Worm (Caenorhabditis elegans) whole organism, L2 larva: ENCODE results near the gene R07B1.13.

ENCODE experiments used
- alr-1 ChIP-seq: fragments of 150-350 bp; optimal IDR thresholded peaks from 2 replicates; lab custom pipeline; 2014; ENCODE audit warnings: missing biosample characterization, missing genetic modification characterization
- aly-2 ChIP-seq: fragments of 150-350 bp; optimal IDR thresholded peaks from 2 replicates; lab custom pipeline; 2014; ENCODE audit warnings: missing biosample characterization, missing genetic modification characterization
- elt-1 ChIP-seq: fragments of 150-350 bp; optimal IDR thresholded peaks from 2 replicates; lab custom pipeline; 2014; ENCODE audit warnings: missing biosample characterization, missing genetic modification characterization
- gmeb-1 ChIP-seq: fragments of 150-350 bp; optimal IDR thresholded peaks from 2 replicates; lab custom pipeline; 2014; ENCODE audit warnings: missing biosample characterization, missing genetic modification characterization
- lsy-2 ChIP-seq, 2 experiments: fragments of 150-350 bp in 1 of 2; sonication (generic microtip) in 1 of 2; optimal IDR thresholded peaks; 2 replicates each; lab custom pipeline; 2014 to 2017; ENCODE audit warnings: missing biosample characterization in 2 of 2, missing genetic modification characterization in 2 of 2
- mab-5 ChIP-seq: fragments of 150-350 bp; optimal IDR thresholded peaks from 2 replicates; lab custom pipeline; 2014; ENCODE audit warnings: missing biosample characterization, missing genetic modification characterization
- mdl-1 ChIP-seq, 2 experiments: fragments of 150-350 bp in 1 of 2; sonication (generic microtip) in 1 of 2; optimal IDR thresholded peaks; 2 replicates each; lab custom pipeline; 2017; ENCODE audit warnings: missing biosample characterization in 2 of 2, missing genetic modification characterization in 2 of 2
- nhr-10 ChIP-seq: sonication (generic microtip); optimal IDR thresholded peaks from 2 replicates; lab custom pipeline; 2017; ENCODE audit warnings: missing biosample characterization, missing genetic modification characterization
- nhr-12 ChIP-seq: fragments of 150-350 bp; optimal IDR thresholded peaks from 2 replicates; lab custom pipeline; 2014; ENCODE audit warnings: missing biosample characterization, missing genetic modification characterization
- nhr-25 ChIP-seq: fragments of 150-350 bp; sonication (generic microtip); optimal IDR thresholded peaks from 3 replicates; lab custom pipeline; 2014; ENCODE audit warnings: missing biosample characterization, missing genetic modification characterization
- unc-55 ChIP-seq: fragments of 150-350 bp; sonication (generic microtip); optimal IDR thresholded peaks from 3 replicates; lab custom pipeline; 2014; ENCODE audit warnings: missing biosample characterization, missing genetic modification reagents, missing genetic modification characterization
- unc-62 ChIP-seq: fragments of 150-350 bp; optimal IDR thresholded peaks from 2 replicates; lab custom pipeline; 2014; ENCODE audit warnings: missing biosample characterization, missing genetic modification reagents, missing genetic modification characterization
- ztf-4 ChIP-seq: fragments of 150-350 bp; optimal IDR thresholded peaks from 2 replicates; lab custom pipeline; 2014; ENCODE audit warnings: missing biosample characterization, missing genetic modification characterization

DNA sequence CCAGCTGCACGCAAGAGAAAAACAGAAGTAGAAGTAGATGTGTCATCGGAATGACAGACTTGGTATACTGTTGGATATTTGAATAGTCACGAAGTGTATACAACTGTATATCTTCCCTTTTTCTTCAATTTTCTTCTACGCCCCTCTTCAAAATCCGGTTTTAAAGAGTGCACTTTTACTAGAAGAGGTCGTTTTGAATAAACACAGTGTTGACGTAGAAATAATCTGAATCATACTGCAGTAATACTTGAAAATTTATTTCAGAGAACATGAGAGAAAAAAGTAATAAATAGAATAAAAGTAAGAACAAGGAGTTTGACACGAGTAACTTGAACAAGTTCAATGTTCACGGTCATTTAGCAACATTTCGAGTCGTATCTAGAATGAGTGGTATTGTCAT, 2.9 kb downstream of the R07B1.13 start, which contains the start of gene R07B1.8:
- TF ChIP-seq nhr-25 (no peak), mab-5 (tag; lab: Kevin White, UChicago) (no peak), unc-62 (GFP tag; lab: Kevin White, UChicago) (no peak), unc-55 (no peak), mdl-1 (tag; optimal IDR thresholded peaks at IDR 0.05; lab: Kevin White, UChicago) (no peak), elt-1 (tag; lab: Kevin White, UChicago) (no peak), aly-2 (tag; lab: Kevin White, UChicago) (no peak), ztf-4 (tag; lab: Kevin White, UChicago) (no peak), nhr-10 (tag; lab: Kevin White, UChicago) (no peak), nhr-12 (tag; lab: Kevin White, UChicago) (no peak), lsy-2 (tag; optimal IDR thresholded peaks at IDR 0.05; lab: Kevin White, UChicago) (no peak), alr-1 (no peak), gmeb-1 (tag; lab: Kevin White, UChicago) (no peak)
